Worm (Caenorhabditis elegans): ENCODE results near the gene apn-1.

- TF ChIP-seq unc-62 (GFP tag; optimal IDR thresholded peaks at IDR 0.05): no peak
- TF ChIP-seq tbx-2 (tag; optimal IDR thresholded peaks at IDR 0.05): no peak
- TF ChIP-seq egl-27 (tag; optimal IDR thresholded peaks at IDR 0.05): no peak
- no peak for TF ChIP-seq ztf-11 (tag; optimal IDR thresholded peaks at IDR 0.05)
Measured at ce11 chrII:8073222-8073621, 25.9 kb downstream of the apn-1 start, which contains the start of gene gpcp-2.
